Worm (Caenorhabditis elegans) whole organism, mixed stage, embryonic: ENCODE measurements around the gene K08F4.5.

Experiments used
- mep-1 ChIP-seq: fragments of 150-350 bp; optimal IDR thresholded peaks from 2 replicates; lab custom pipeline; 2017; ENCODE audit warnings: missing biosample characterization, missing genetic modification reagents, missing genetic modification characterization, inconsistent platforms
- snpc-4 ChIP-seq: fragments of 150-350 bp; optimal IDR thresholded peaks from 2 replicates; lab custom pipeline; 2014; ENCODE audit warnings: missing biosample characterization, missing genetic modification characterization
- unc-62 ChIP-seq: fragments of 150-350 bp; optimal IDR thresholded peaks from 2 replicates; lab custom pipeline; 2014; ENCODE audit warnings: missing biosample characterization, missing genetic modification reagents, missing genetic modification characterization

ce11 chrIV:10153479-10153878, 17.8 kb upstream of the K08F4.5 start:
- no peak for TF ChIP-seq unc-62
- no peak for TF ChIP-seq snpc-4
- no peak for TF ChIP-seq mep-1 (tag; lab: Kevin White, UChicago)
